Worm (Caenorhabditis elegans): ENCODE results near the gene T28A11.22.

- TF ChIP-seq ceh-43 (GFP tag; optimal IDR thresholded peaks at IDR 0.05) (no peak), nhr-2 (tag; optimal IDR thresholded peaks at IDR 0.05) (no peak), nhr-28 (tag; optimal IDR thresholded peaks at IDR 0.05) (no peak), ztf-11 (tag; optimal IDR thresholded peaks at IDR 0.05) (no peak), elt-1 (tag; optimal IDR thresholded peaks at IDR 0.05; ENCODE audit: borderline replicate concordance, insufficient read depth) (no peak), pha-4 (tag; optimal IDR thresholded peaks at IDR 0.05) (no peak), hlh-1 (tag; optimal IDR thresholded peaks at IDR 0.05) (no peak), snpc-4 (tag; optimal IDR thresholded peaks at IDR 0.05) (no peak), elt-3 (tag; optimal IDR thresholded peaks at IDR 0.05) (no peak), lsy-2 (tag; optimal IDR thresholded peaks at IDR 0.05) (no peak), sptf-1 (tag; optimal IDR thresholded peaks at IDR 0.05) (no peak), nhr-12 (tag; optimal IDR thresholded peaks at IDR 0.05) (no peak), mab-5 (tag; optimal IDR thresholded peaks at IDR 0.05) (no peak)
These were observed 30.0 kb downstream of the T28A11.22 start, which contains the start of gene F35F10.7 for ce11 chrV:3287330-3287729.

Data from whole organism, mixed stage, embryonic.